Worm (Caenorhabditis elegans): ENCODE data around the gene rps-28.
A peak's percentile ranks its signal among the peaks of the same experiment; 100 is the strongest.
"Not testable (repeated sequence)": the region's sequence is repeated elsewhere in the genome, so short reads cannot be mapped to it uniquely, and the experiment has no call there.

The rps-28 gene

DNA sequence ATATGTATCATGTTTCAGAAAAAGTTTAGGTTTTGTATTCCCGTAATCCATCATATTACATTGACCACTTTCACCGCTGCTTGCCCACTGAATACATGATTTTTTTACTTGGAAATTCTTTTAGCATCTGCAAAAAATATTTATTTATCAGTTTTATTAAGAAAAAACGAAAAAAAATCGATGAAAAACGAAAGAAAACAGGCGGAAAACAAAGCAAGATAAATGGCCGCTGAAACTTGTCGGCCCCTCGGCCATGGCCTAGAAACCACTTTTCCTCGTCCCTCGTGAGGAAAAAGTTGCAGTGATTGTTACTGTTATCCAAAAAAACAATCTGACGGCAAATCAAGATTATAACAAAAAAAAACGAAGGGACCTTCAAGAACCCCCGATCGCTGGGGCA lies 49.5 kb upstream of the rps-28 start, which contains the start of gene dsl-3:
Gene dsl-3 (plus strand): TSS at position 301 of the 400 bp plus-strand sequence.
- not testable (repeated sequence) for TF ChIP-seq elt-2, ZK546.5, mml-1 (tag; optimal IDR thresholded peaks at IDR 0.05)

DNA sequence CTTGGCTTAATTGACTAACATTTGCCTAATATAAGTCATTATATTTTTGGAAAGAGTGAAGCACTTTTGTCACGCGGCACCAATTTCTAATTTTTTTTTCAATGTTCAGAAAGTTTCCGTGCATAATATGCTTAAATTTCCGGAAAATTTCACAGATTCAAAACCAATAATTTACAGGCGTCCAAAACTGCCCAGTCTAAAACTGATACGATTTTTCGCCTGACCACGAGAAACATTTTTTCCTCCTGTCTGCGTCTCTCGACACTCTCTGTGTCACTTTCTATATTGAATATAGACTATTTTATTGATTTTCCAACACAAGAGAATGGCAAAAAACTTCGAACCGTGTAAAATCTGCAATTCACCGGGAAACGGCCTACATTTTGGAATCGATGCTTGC lies 45.9 kb upstream of the rps-28 start, which contains the start of gene nhr-122:
Gene nhr-122 (plus strand): TSS at position 301 of the 400 bp plus-strand sequence.
- peak; percentile 33 for TF ChIP-seq hmg-11 (tag; optimal IDR thresholded peaks at IDR 0.05)
- TF ChIP-seq pha-4 (tag; optimal IDR thresholded peaks at IDR 0.05): peak; percentile 19
- TF ChIP-seq nhr-67 (tag; optimal IDR thresholded peaks at IDR 0.05): no peak
- peak; percentile 30 for TF ChIP-seq ceh-28 (tag; optimal IDR thresholded peaks at IDR 0.05)

DNA sequence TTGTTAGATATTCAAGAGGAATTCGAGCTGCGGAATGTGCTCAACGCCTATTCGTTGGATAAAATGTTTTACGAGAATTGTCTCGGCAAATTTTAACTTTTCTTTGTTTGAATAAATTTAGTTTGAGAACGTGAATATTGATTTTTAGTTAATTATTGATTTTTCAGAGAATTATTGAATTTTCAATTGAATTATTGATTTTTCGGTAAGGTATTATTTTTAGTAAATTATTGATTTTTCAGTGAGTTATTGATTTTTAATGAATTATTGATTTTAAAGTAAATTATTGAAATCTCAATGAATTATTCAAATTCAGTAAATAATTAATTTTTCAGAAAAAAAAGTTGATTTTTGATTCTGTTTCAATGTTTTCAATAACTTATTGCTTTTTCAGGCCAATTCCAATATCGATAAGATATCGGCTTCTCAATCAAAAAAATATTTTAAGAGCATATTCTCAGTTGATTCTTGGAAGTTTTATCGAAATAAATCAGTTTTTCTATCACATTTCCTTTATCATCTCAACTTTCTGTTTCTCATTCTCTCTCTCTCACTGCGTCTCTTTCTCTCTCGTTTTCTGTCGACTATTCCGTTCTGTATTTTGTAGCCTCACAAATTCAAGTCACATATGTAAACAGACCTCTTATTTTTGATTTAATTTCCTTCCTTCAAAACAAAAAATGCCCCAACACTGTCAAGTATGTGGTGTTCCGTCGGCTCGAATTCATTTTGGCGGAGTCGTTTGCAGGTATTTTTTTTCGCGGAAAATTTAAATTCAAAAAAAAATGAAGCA lies 39.8 kb upstream of the rps-28 start, which contains the start of gene nhr-92:
Gene nhr-92 (plus strand): TSS at position 576 of the 793 bp plus-strand sequence.
- TF ChIP-seq egl-27 (tag; optimal IDR thresholded peaks at IDR 0.05) (no peak), pha-4 (tag; optimal IDR thresholded peaks at IDR 0.05) (peak; percentile 34), ceh-16 (tag; optimal IDR thresholded peaks at IDR 0.05) (no peak), ceh-28 (tag; optimal IDR thresholded peaks at IDR 0.05) (peak; percentile 95), R02D3.7 (tag; optimal IDR thresholded peaks at IDR 0.05) (no peak), sea-2 (GFP tag; optimal IDR thresholded peaks at IDR 0.05) (no peak), ama-1 (optimal IDR thresholded peaks at IDR 0.05) (no peak), elt-2 (tag; optimal IDR thresholded peaks at IDR 0.05) (peak; percentile 38), nhr-77 (tag; optimal IDR thresholded peaks at IDR 0.05) (no peak), ZK546.5 (tag; optimal IDR thresholded peaks at IDR 0.05) (no peak), egl-5 (tag; optimal IDR thresholded peaks at IDR 0.05) (no peak), nhr-43 (tag; optimal IDR thresholded peaks at IDR 0.05; ENCODE audit: poor library complexity, severe bottlenecking) (no peak), zag-1 (tag; optimal IDR thresholded peaks at IDR 0.05) (no peak), snpc-4 (tag; optimal IDR thresholded peaks at IDR 0.05) (no peak), lin-39 (tag; optimal IDR thresholded peaks at IDR 0.05) (no peak), nhr-237 (tag; optimal IDR thresholded peaks at IDR 0.05) (no peak), nfya-1 (tag; optimal IDR thresholded peaks at IDR 0.05; ENCODE audit: insufficient read depth) (no peak), ceh-9 (tag; optimal IDR thresholded peaks at IDR 0.05) (no peak), nhr-25 (tag; optimal IDR thresholded peaks at IDR 0.05) (no peak), nhr-11 (tag; optimal IDR thresholded peaks at IDR 0.05) (no peak), nhr-23 (tag; optimal IDR thresholded peaks at IDR 0.05) (no peak), elt-1 (tag; optimal IDR thresholded peaks at IDR 0.05) (no peak)

DNA sequence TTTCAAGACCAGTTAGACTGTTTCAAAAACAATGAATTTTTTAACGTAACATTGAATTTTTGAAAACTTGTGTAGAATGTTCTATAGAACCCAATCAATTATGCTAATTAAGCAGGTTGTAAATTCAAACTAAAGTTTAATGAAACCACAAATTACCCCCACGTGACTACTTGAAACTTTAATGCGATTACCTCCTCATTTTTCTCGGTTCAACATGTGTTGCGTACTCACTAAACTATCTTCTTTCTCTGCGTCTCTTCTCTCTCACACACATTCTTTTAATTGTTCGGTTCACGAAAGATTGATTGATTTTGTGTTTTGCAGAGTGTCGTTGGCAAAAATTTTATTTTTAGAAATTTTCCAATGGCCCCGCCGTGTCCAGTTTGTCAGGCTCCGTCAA lies 35.8 kb upstream of the rps-28 start, which contains the start of gene nhr-87:
Gene nhr-87 (plus strand): TSS at position 318 of the 400 bp plus-strand sequence.
- TF ChIP-seq nhr-25 (tag; optimal IDR thresholded peaks at IDR 0.05): peak; percentile 48
- TF ChIP-seq ZK546.5 (tag; optimal IDR thresholded peaks at IDR 0.05): no peak
- TF ChIP-seq nfya-1 (tag; optimal IDR thresholded peaks at IDR 0.05; ENCODE audit: insufficient read depth): peak; percentile 16
- no peak for TF ChIP-seq eor-1 (tag; optimal IDR thresholded peaks at IDR 0.05)
- TF ChIP-seq lin-39 (tag; optimal IDR thresholded peaks at IDR 0.05): peak; percentile 9
- TF ChIP-seq daf-12 (tag; optimal IDR thresholded peaks at IDR 0.05): no peak
- TF ChIP-seq nhr-23 (tag; optimal IDR thresholded peaks at IDR 0.05): peak; percentile 14
- peak; percentile 1 for TF ChIP-seq elt-2 (tag; optimal IDR thresholded peaks at IDR 0.05)

DNA sequence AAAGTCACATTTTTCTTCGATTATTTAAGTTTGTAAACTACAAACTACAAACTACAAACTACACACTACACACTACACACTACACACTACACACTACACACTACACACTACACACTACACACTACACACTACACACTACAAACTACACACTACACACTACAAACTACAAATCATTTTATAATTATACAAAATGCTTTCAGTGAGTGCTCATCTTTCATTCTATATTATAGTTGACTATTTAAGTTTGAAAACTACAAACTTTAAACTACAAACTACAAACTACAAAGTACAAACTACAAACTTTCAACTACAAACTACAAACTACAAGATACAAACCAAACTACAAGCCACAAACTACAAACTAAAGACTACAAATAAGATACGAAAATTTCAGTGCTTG lies 35.0 kb upstream of the rps-28 start:
- TF ChIP-seq sea-2 (GFP tag; optimal IDR thresholded peaks at IDR 0.05) (no peak), ZK546.5 (tag; optimal IDR thresholded peaks at IDR 0.05) (no peak), nhr-23 (tag; optimal IDR thresholded peaks at IDR 0.05) (no peak), lsy-12 (tag; optimal IDR thresholded peaks at IDR 0.05) (no peak), fos-1 (tag; optimal IDR thresholded peaks at IDR 0.05) (no peak), lin-39 (tag; optimal IDR thresholded peaks at IDR 0.05) (no peak), ceh-82 (tag; optimal IDR thresholded peaks at IDR 0.05) (no peak), aly-2 (tag; optimal IDR thresholded peaks at IDR 0.05) (no peak), ceh-9 (tag; optimal IDR thresholded peaks at IDR 0.05) (no peak), lin-15B (tag; optimal IDR thresholded peaks at IDR 0.05) (no peak), unc-62 (GFP tag; optimal IDR thresholded peaks at IDR 0.05) (no peak), eor-1 (tag; optimal IDR thresholded peaks at IDR 0.05) (no peak)

Data from whole organism, L3 larva.